Worm (Caenorhabditis elegans) whole organism, midembryonic: ENCODE data around the gene nas-31.

Source experiments
- T22C8.4 ChIP-seq: fragments of 200-800 bp; sonication (Bioruptor generic); IDR thresholded peaks from 2 replicates; pipeline ENCODE4 v1.3.6; 2022; ENCODE audit warnings: missing genetic modification characterization, missing compliant biosample characterization
- cog-1 ChIP-seq: sonication (generic microtip); optimal IDR thresholded peaks from 2 replicates; lab custom pipeline; 2016; ENCODE audit warnings: missing genetic modification characterization, missing compliant biosample characterization
- flt-1 ChIP-seq: fragments of 200-800 bp; sonication (Bioruptor generic); IDR thresholded peaks from 2 replicates; pipeline ENCODE4 v1.3.6; 2022; ENCODE audit warnings: missing genetic modification characterization, missing compliant biosample characterization
- med-1 ChIP-seq: sonication (generic microtip); optimal IDR thresholded peaks from 2 replicates; lab custom pipeline; 2017; ENCODE audit warnings: missing genetic modification characterization, mild to moderate bottlenecking, missing compliant biosample characterization, antibody characterized with exemption, missing genetic modification reagents; ENCODE audit not compliant: insufficient read depth
- ref-1 ChIP-seq: fragments of 200-800 bp; sonication (Bioruptor generic); conservative IDR thresholded peaks from 2 replicates; pipeline ENCODE4 v1.3.6; 2022; ENCODE audit warnings: missing genetic modification reagents, missing genetic modification characterization, missing compliant biosample characterization
- tab-1 ChIP-seq: fragments of 200-800 bp; sonication (Bioruptor generic); IDR thresholded peaks from 2 replicates; pipeline ENCODE4 v1.3.6; 2022; ENCODE audit warnings: missing genetic modification characterization, missing compliant biosample characterization
- ztf-23 ChIP-seq: fragments of 200-800 bp; sonication (Bioruptor generic); IDR thresholded peaks from 2 replicates; pipeline ENCODE4 v1.3.6; 2022; ENCODE audit warnings: missing genetic modification reagents, missing genetic modification characterization, missing compliant biosample characterization

DNA sequence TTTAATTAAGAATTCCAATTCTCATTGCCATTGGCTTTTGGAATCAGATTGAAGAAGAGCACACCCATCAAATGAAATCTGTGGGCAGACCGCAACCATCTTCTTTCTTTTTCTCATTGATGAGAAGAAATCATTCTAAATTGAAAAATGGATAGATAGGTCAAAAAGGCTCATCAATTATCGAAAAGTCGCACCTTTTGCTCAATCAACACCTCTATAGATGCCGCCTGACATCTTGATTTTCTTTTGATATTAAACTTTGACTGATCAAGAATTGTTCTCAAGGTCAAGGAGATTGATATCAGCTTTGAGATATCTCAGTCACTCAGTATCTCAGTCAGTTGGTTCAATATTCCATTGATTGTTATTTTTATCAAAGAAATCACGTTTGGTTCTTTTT, 11.7 kb downstream of the nas-31 start:
- TF ChIP-seq flt-1 (GFP tag; lab: Robert Waterston, UW) (no peak), ztf-23 (GFP tag; lab: Robert Waterston, UW) (no peak), cog-1 (tag; lab: Kevin White, UChicago) (no peak), tab-1 (no peak), ref-1 (GFP tag; lab: Robert Waterston, UW) (no peak), T22C8.4 (GFP tag; lab: Robert Waterston, UW) (no peak), med-1 (GFP tag; lab: Kevin White, UChicago) (no peak)
